Worm (Caenorhabditis elegans): ENCODE results near the gene pgm-1.

DNA sequence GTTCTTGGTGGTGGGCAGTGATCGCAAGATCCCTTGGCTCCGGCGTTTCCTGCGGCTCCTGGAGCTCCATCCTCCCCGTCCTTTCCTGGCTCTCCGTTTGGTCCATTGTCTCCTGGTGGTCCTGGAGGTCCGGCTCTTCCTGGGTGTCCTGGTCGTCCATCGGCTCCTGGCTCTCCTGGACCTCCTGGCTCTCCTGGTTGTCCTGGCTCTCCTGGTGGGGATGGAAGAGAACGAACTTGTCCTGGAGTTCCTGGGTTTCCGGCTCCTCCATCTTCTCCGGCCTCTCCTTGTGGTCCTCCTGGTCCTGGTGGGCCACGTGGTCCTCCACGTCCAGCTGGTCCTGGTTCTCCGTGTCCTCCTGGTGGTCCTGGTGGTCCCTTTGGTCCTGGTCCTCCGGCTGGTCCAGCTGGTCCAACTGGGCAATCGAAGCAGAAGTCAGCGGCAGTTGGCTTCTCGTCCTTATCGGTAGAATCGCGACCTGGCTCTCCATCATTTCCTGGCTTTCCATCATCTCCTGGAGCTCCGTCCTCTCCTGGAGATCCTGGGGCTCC is 19.4 kb upstream of the pgm-1 start:
- no peak for TF ChIP-seq nhr-237 (tag; optimal IDR thresholded peaks at IDR 0.05)
- TF ChIP-seq Y75B8A.6 (GFP tag; IDR thresholded peaks at IDR 0.05): no peak; the same call in 1 of the 2 replicates
- no peak for TF ChIP-seq ZK337.2 (GFP tag; IDR thresholded peaks at IDR 0.05)
- TF ChIP-seq skn-1 (tag; optimal IDR thresholded peaks at IDR 0.05): no peak

Data from whole organism, L4 larva.